Fruit fly (Drosophila melanogaster): ENCODE results near the gene CG10132.

- TF ChIP-seq usp (GFP tag; optimal IDR thresholded peaks at IDR 0.05) (no peak), br (GFP tag; optimal IDR thresholded peaks at IDR 0.05) (no peak), rgr (GFP tag; optimal IDR thresholded peaks at IDR 0.05) (no peak), Hnf4 (GFP tag; optimal IDR thresholded peaks at IDR 0.05) (no peak), lola (GFP tag; optimal IDR thresholded peaks at IDR 0.05) (no peak), OdsH (GFP tag; optimal IDR thresholded peaks at IDR 0.05) (no peak), CrebA (GFP tag; optimal IDR thresholded peaks at IDR 0.05; ENCODE audit: borderline replicate concordance) (no peak), Abd-B (GFP tag; optimal IDR thresholded peaks at IDR 0.05) (no peak), Dfd (GFP tag; optimal IDR thresholded peaks at IDR 0.05) (no peak), HLH106 (tag; optimal IDR thresholded peaks at IDR 0.05) (no peak), tai (GFP tag; optimal IDR thresholded peaks at IDR 0.05) (no peak)
Measured at dm6 chr2L:19519611-19520010, 987 bp downstream of the CG10132 start.
